Fruit fly (Drosophila melanogaster) whole organism, embryonic: ENCODE data around the gene CG13917.
A peak's percentile ranks its signal among the peaks of the same experiment; 100 is the strongest.

Source experiments
- Awh ChIP-seq: fragments of 200-800 bp; sonication (Bioruptor generic); IDR thresholded peaks from 2 replicates; pipeline ENCODE4, ENCODE4 v1.3.6; 2022; ENCODE audit warnings: missing biosample characterization, missing genetic modification characterization
- C15 ChIP-seq: fragments of 200-800 bp; sonication (Bioruptor generic); IDR thresholded peaks from 3 replicates; pipeline ENCODE4 v1.3.6; 2022; ENCODE audit warnings: missing biosample characterization, missing genetic modification characterization
- CG10274 ChIP-seq: fragments of 200-800 bp; sonication (Bioruptor generic); optimal IDR thresholded peaks from 3 replicates; lab custom pipeline; 2017; ENCODE audit warnings: missing biosample characterization, mild to moderate bottlenecking, missing genetic modification characterization
- CG10321 ChIP-seq: fragments of 200-800 bp; sonication (Bioruptor generic); IDR thresholded peaks from 2 replicates; pipeline ENCODE4 v1.3.6; 2022; ENCODE audit warnings: missing biosample characterization, missing genetic modification characterization
- CG11696 ChIP-seq: fragments of 200-800 bp; sonication (Bioruptor generic); IDR thresholded peaks from 2 replicates; pipeline ENCODE4 v1.3.6; 2022; ENCODE audit warnings: missing biosample characterization, missing genetic modification characterization
- CG12942 ChIP-seq: fragments of 200-800 bp; sonication (Bioruptor generic); optimal IDR thresholded peaks from 3 replicates; lab custom pipeline; 2016; ENCODE audit warnings: missing biosample characterization, missing genetic modification characterization
- CG1529 ChIP-seq: fragments of 200-800 bp; sonication (Bioruptor generic); optimal IDR thresholded peaks from 3 replicates; lab custom pipeline; 2018; ENCODE audit warnings: missing biosample characterization, missing genetic modification characterization
- CG15696 ChIP-seq: fragments of 200-800 bp; sonication (Bioruptor generic); optimal IDR thresholded peaks from 2 replicates; lab custom pipeline; 2019; ENCODE audit warnings: missing biosample characterization, mild to moderate bottlenecking, missing genetic modification characterization, moderate library complexity
- CG17361 ChIP-seq: fragments of 200-800 bp; sonication (Bioruptor generic); IDR thresholded peaks from 3 replicates; pipeline ENCODE4 v1.3.6; 2022; ENCODE audit warnings: missing biosample characterization, missing genetic modification characterization
- CG33557 ChIP-seq: fragments of 200-800 bp; sonication (Bioruptor generic); optimal IDR thresholded peaks from 2 replicates; lab custom pipeline; 2019; ENCODE audit warnings: missing biosample characterization, mild to moderate bottlenecking, missing genetic modification characterization, moderate library complexity
- CG4617 ChIP-seq: fragments of 200-800 bp; sonication (Bioruptor generic); optimal IDR thresholded peaks from 3 replicates; lab custom pipeline; 2016; ENCODE audit warnings: missing biosample characterization, missing genetic modification characterization, borderline replicate concordance
- CG6272 ChIP-seq: fragments of 200-800 bp; sonication (Bioruptor generic); IDR thresholded peaks from 2 replicates; pipeline ENCODE4 v1.3.6; 2022; ENCODE audit warnings: missing biosample characterization, missing genetic modification characterization
- CG6813 ChIP-seq: fragments of 200-800 bp; sonication (Bioruptor generic); optimal IDR thresholded peaks from 2 replicates; lab custom pipeline; 2017; ENCODE audit warnings: missing biosample characterization, missing genetic modification characterization, mild to moderate bottlenecking, moderate library complexity, missing genetic modification reagents
- CG7963 ChIP-seq: fragments of 200-800 bp; sonication (Bioruptor generic); IDR thresholded peaks from 3 replicates; pipeline ENCODE4 v1.3.6; 2022; ENCODE audit warnings: missing biosample characterization, missing genetic modification characterization; ENCODE audit not compliant: partially characterized antibody
- CG9817 ChIP-seq: fragments of 200-800 bp; sonication (Bioruptor generic); optimal IDR thresholded peaks from 2 replicates; lab custom pipeline; 2018; ENCODE audit warnings: missing biosample characterization, mild to moderate bottlenecking, missing genetic modification characterization, moderate library complexity
- CkIIα-i1 ChIP-seq: fragments of 200-800 bp; sonication (Bioruptor generic); IDR thresholded peaks from 2 replicates; pipeline ENCODE4 v1.3.6; 2022; ENCODE audit warnings: missing biosample characterization, missing genetic modification characterization
- E2f1 ChIP-seq: fragments of 200-800 bp; sonication (Bioruptor generic); IDR thresholded peaks from 2 replicates; pipeline ENCODE4 v1.3.6; 2022; ENCODE audit warnings: missing biosample characterization, missing genetic modification characterization
- GATAe ChIP-seq: fragments of 200-800 bp; sonication (Bioruptor generic); conservative IDR thresholded peaks from 2 replicates; pipeline ENCODE4 v1.3.6; 2022; ENCODE audit warnings: missing biosample characterization, missing genetic modification characterization
- Hmx ChIP-seq: fragments of 200-800 bp; sonication (Bioruptor generic); optimal IDR thresholded peaks from 2 replicates; lab custom pipeline; 2016; ENCODE audit warnings: missing biosample characterization, missing genetic modification characterization
- NC2β ChIP-seq: fragments of 200-800 bp; sonication (Bioruptor generic); optimal IDR thresholded peaks from 2 replicates; lab custom pipeline; 2016; ENCODE audit warnings: missing biosample characterization, missing genetic modification characterization
- Nf-YB ChIP-seq: fragments of 200-800 bp; sonication (Bioruptor generic); optimal IDR thresholded peaks from 3 replicates; lab custom pipeline; 2019; ENCODE audit warnings: missing biosample characterization, mild to moderate bottlenecking, missing genetic modification characterization, moderate library complexity
- NfI ChIP-seq: fragments of 200-800 bp; sonication (Bioruptor generic); optimal IDR thresholded peaks from 3 replicates; lab custom pipeline; 2018; ENCODE audit warnings: missing biosample characterization, mild to moderate bottlenecking, missing genetic modification characterization, moderate library complexity
- Ravus ChIP-seq: fragments of 200-800 bp; sonication (Bioruptor generic); IDR thresholded peaks from 2 replicates; pipeline ENCODE4 v1.3.6; 2022; ENCODE audit warnings: missing biosample characterization, missing genetic modification characterization
- Xbp1 ChIP-seq: fragments of 200-800 bp; sonication (Bioruptor generic); optimal IDR thresholded peaks from 3 replicates; lab custom pipeline; 2016; ENCODE audit warnings: missing biosample characterization, mild to moderate bottlenecking, missing genetic modification characterization
- bsh ChIP-seq, 2 experiments: fragments of 200-800 bp; sonication (Bioruptor generic); optimal IDR thresholded peaks; 2 replicates each; lab custom pipeline; 2017 to 2018; ENCODE audit warnings: mild to moderate bottlenecking in 2 of 2, missing biosample characterization in 2 of 2, missing genetic modification characterization in 2 of 2, moderate library complexity in 1 of 2
- btn ChIP-seq: fragments of 200-800 bp; sonication (Bioruptor generic); optimal IDR thresholded peaks from 2 replicates; lab custom pipeline; 2016; ENCODE audit warnings: missing biosample characterization, missing genetic modification characterization
- cad ChIP-seq: fragments of >200 bp; optimal IDR thresholded peaks from 2 replicates; lab custom pipeline; 2017; ENCODE audit warnings: missing biosample characterization, missing genetic modification characterization
- chn ChIP-seq: fragments of 200-800 bp; sonication (Bioruptor generic); optimal IDR thresholded peaks from 2 replicates; lab custom pipeline; 2016; ENCODE audit warnings: missing biosample characterization, missing genetic modification characterization
- crp ChIP-seq, 2 experiments: fragments of 200-800 bp; sonication (Bioruptor generic); optimal IDR thresholded peaks; 2 replicates in 1 of 2; 3 replicates in 1 of 2; lab custom pipeline; 2017; ENCODE audit warnings: missing biosample characterization in 2 of 2, missing genetic modification characterization in 2 of 2, mild to moderate bottlenecking in 1 of 2, moderate library complexity in 1 of 2
- fd64A ChIP-seq: fragments of 200-800 bp; sonication (Bioruptor generic); optimal IDR thresholded peaks from 3 replicates; lab custom pipeline; 2018; ENCODE audit warnings: missing biosample characterization, mild to moderate bottlenecking, missing genetic modification characterization
- gcm ChIP-seq: fragments of 200-800 bp; sonication (Bioruptor generic); optimal IDR thresholded peaks from 2 replicates; lab custom pipeline; 2019; ENCODE audit warnings: missing biosample characterization, mild to moderate bottlenecking, missing genetic modification characterization, moderate library complexity
- hth ChIP-seq: fragments of >200 bp; optimal IDR thresholded peaks from 2 replicates; lab custom pipeline; 2017; ENCODE audit warnings: inconsistent platforms
- kah ChIP-seq: fragments of 200-800 bp; sonication (Bioruptor generic); optimal IDR thresholded peaks from 2 replicates; lab custom pipeline; 2018; ENCODE audit warnings: missing biosample characterization, mild to moderate bottlenecking, missing genetic modification characterization
- klu ChIP-seq: fragments of 200-800 bp; sonication (Bioruptor generic); IDR thresholded peaks from 2 replicates; pipeline ENCODE4 v1.3.6; 2022; ENCODE audit warnings: missing biosample characterization, missing genetic modification characterization
- lab ChIP-seq: fragments of 200-800 bp; sonication (Bioruptor generic); optimal IDR thresholded peaks from 3 replicates; lab custom pipeline; 2017; ENCODE audit warnings: missing biosample characterization, missing genetic modification characterization, mild to moderate bottlenecking, moderate library complexity, missing genetic modification reagents
- lov ChIP-seq, 2 experiments: fragments of 200-800 bp in 1 of 2; fragments of >200 bp in 1 of 2; sonication (Bioruptor generic) in 1 of 2; IDR thresholded peaks in 1 of 2; optimal IDR thresholded peaks in 1 of 2; 2 replicates in 1 of 2; 3 replicates in 1 of 2; pipeline versions ENCODE4 v1.3.6 to Lab custom; 2017 to 2022; ENCODE audit warnings: missing biosample characterization in 1 of 2, missing genetic modification characterization in 1 of 2
- mirr ChIP-seq: fragments of 200-800 bp; sonication (Bioruptor generic); optimal IDR thresholded peaks from 3 replicates; lab custom pipeline; 2018; ENCODE audit warnings: missing biosample characterization, mild to moderate bottlenecking, missing genetic modification characterization
- mld ChIP-seq: fragments of 200-800 bp; sonication (Bioruptor generic); IDR thresholded peaks from 3 replicates; pipeline ENCODE4 v1.3.6; 2022; ENCODE audit warnings: missing biosample characterization, missing genetic modification characterization; ENCODE audit not compliant: partially characterized antibody
- nerfin-2 ChIP-seq: fragments of 200-800 bp; sonication (Bioruptor generic); IDR thresholded peaks from 2 replicates; pipeline ENCODE4 v1.3.6; 2022; ENCODE audit warnings: missing biosample characterization, missing genetic modification characterization; ENCODE audit not compliant: partially characterized antibody
- otp ChIP-seq: fragments of 200-800 bp; sonication (Bioruptor generic); IDR thresholded peaks from 3 replicates; pipeline ENCODE4, ENCODE4 v1.3.6; 2022; ENCODE audit warnings: missing biosample characterization, missing genetic modification characterization
- p53 ChIP-seq: fragments of 200-800 bp; sonication (Bioruptor generic); optimal IDR thresholded peaks from 2 replicates; lab custom pipeline; 2016; ENCODE audit warnings: missing biosample characterization, missing genetic modification characterization
- pnt ChIP-seq: fragments of 200-800 bp; sonication (Bioruptor generic); optimal IDR thresholded peaks from 3 replicates; lab custom pipeline; 2016; ENCODE audit warnings: missing biosample characterization, missing genetic modification characterization
- prd ChIP-seq, 3 experiments: fragments of >200 bp in 2 of 3; fragments of 200-800 bp in 1 of 3; sonication (Bioruptor generic) in 1 of 3; optimal IDR thresholded peaks in 2 of 3; IDR thresholded peaks in 1 of 3; 2 replicates in 2 of 3; 3 replicates in 1 of 3; pipeline versions ENCODE4 v1.3.6 to Lab custom; 2017 to 2022; ENCODE audit warnings: missing biosample characterization in 1 of 3, missing genetic modification characterization in 1 of 3
- pum ChIP-seq: fragments of 200-800 bp; sonication (Bioruptor generic); optimal IDR thresholded peaks from 2 replicates; lab custom pipeline; 2016; ENCODE audit warnings: missing biosample characterization, missing genetic modification characterization
- repo ChIP-seq: fragments of 200-800 bp; sonication (Bioruptor generic); optimal IDR thresholded peaks from 2 replicates; lab custom pipeline; 2016; ENCODE audit warnings: missing biosample characterization, missing genetic modification characterization
- schlank ChIP-seq: fragments of 200-800 bp; sonication (Bioruptor generic); optimal IDR thresholded peaks from 2 replicates; lab custom pipeline; 2018; ENCODE audit warnings: missing biosample characterization, mild to moderate bottlenecking, missing genetic modification characterization
- sd ChIP-seq: fragments of 200-800 bp; sonication (Bioruptor generic); optimal IDR thresholded peaks from 3 replicates; lab custom pipeline; 2018; ENCODE audit warnings: missing biosample characterization, mild to moderate bottlenecking, missing genetic modification characterization, moderate library complexity
- toy ChIP-seq: fragments of 200-800 bp; sonication (Bioruptor generic); IDR thresholded peaks from 2 replicates; pipeline ENCODE4 v1.3.6; 2022; ENCODE audit warnings: missing biosample characterization, missing genetic modification characterization
- trem ChIP-seq: fragments of 200-800 bp; optimal IDR thresholded peaks from 3 replicates; lab custom pipeline; 2019; ENCODE audit warnings: missing biosample characterization, mild to moderate bottlenecking, missing genetic modification characterization, moderate library complexity
- unpg ChIP-seq: fragments of 200-800 bp; sonication (Bioruptor generic); optimal IDR thresholded peaks from 3 replicates; lab custom pipeline; 2018; ENCODE audit warnings: missing biosample characterization, mild to moderate bottlenecking, missing genetic modification characterization, moderate library complexity

Gene CG13917

dm6 chr3L:1549148-1549547 is 27.4 kb upstream of the CG13917 start (continued):
- TF ChIP-seq btn (GFP tag; lab: Kevin White, UChicago) (no peak), bsh (GFP tag; optimal IDR thresholded peaks at IDR 0.05; lab: Kevin White, UChicago) (no peak), unpg (GFP tag; lab: Kevin White, UChicago) (peak; percentile 20), CG11696 (GFP tag; lab: Robert Waterston, UW) (peak; percentile 22; the same call in 1 of the 2 replicates), pum (GFP tag; lab: Kevin White, UChicago) (no peak), fd64A (no peak), GATAe (GFP tag; lab: Robert Waterston, UW) (no peak), CG6272 (GFP tag; lab: Robert Waterston, UW) (no peak), CG4617 (GFP tag; lab: Kevin White, UChicago) (no peak), klu (no peak), gcm (GFP tag; lab: Kevin White, UChicago) (no peak), CG17361 (GFP tag; lab: Robert Waterston, UW) (no peak), otp (GFP tag; lab: Robert Waterston, UW) (peak; percentile 67), C15 (GFP tag; lab: Robert Waterston, UW) (no peak), chn (peak; percentile 14), CG10321 (GFP tag; lab: Robert Waterston, UW) (no peak), Ravus (GFP tag; lab: Robert Waterston, UW) (no peak), CG15696 (tag; lab: Kevin White, UChicago) (peak; percentile 50), Nf-YB (GFP tag; lab: Kevin White, UChicago) (no peak), Awh (GFP tag; lab: Robert Waterston, UW) (peak; percentile 12; the same call in 1 of the 2 replicates), sd (tag; lab: Kevin White, UChicago) (peak; percentile 63), Xbp1 (GFP tag; lab: Kevin White, UChicago) (no peak), CG33557 (GFP tag; lab: Kevin White, UChicago) (no peak), NC2β (GFP tag; lab: Kevin White, UChicago) (no peak), crp (GFP tag; optimal IDR thresholded peaks at IDR 0.05; lab: Kevin White, UChicago) (peak in 1 of 2 experiments; percentile 54), hth (lab: Kevin White, UChicago) (no peak), repo (GFP tag; lab: Kevin White, UChicago) (no peak), schlank (tag; lab: Kevin White, UChicago) (no peak), E2f1 (GFP tag; lab: Robert Waterston, UW) (no peak), nerfin-2 (GFP tag; lab: Robert Waterston, UW) (no peak), trem (tag; lab: Kevin White, UChicago) (no peak), mirr (GFP tag; lab: Kevin White, UChicago) (peak; percentile 46), Hmx (GFP tag; lab: Kevin White, UChicago) (no peak), kah (GFP tag; lab: Kevin White, UChicago) (no peak), lab (peak; percentile 1), mld (GFP tag; lab: Robert Waterston, UW) (no peak), prd (optimal IDR thresholded peaks at IDR 0.05; lab: Kevin White, UChicago) (no peak), prd (GFP tag; IDR thresholded peaks at IDR 0.05; lab: Robert Waterston, UW) (peak; percentile 60), CG1529 (GFP tag; lab: Kevin White, UChicago) (no peak), CG12942 (GFP tag; lab: Kevin White, UChicago) (no peak), CG10274 (GFP tag; lab: Kevin White, UChicago) (no peak), toy (GFP tag; lab: Robert Waterston, UW) (no peak), CG9817 (peak; percentile 2), CG7963 (GFP tag; lab: Robert Waterston, UW) (no peak), p53 (no peak), CG6813 (GFP tag; lab: Kevin White, UChicago) (peak; percentile 32), cad (GFP tag; lab: Kevin White, UChicago) (no peak), lov (optimal IDR thresholded peaks at IDR 0.05; lab: Kevin White, UChicago) (no peak), lov (GFP tag; IDR thresholded peaks at IDR 0.05; lab: Robert Waterston, UW) (no peak), CkIIα-i1 (no peak), pnt (GFP tag; lab: Kevin White, UChicago) (no peak), NfI (GFP tag; lab: Kevin White, UChicago) (no peak)
